Fruit fly (Drosophila melanogaster): ENCODE measurements around the gene CG16854.

The CG16854 gene

dm6 chr2L:11113011-11113528 lies 26.5 kb downstream of the CG16854 start, which contains the start of gene Idua:
TSS of gene Idua (minus strand) at chr2L:11113061.
- TF ChIP-seq ey (GFP tag; optimal IDR thresholded peaks at IDR 0.05), result peak; percentile 76
- peak; percentile 47 for TF ChIP-seq Jra (GFP tag; optimal IDR thresholded peaks at IDR 0.05)
- TF ChIP-seq foxo (GFP tag; optimal IDR thresholded peaks at IDR 0.05), result no peak
- no peak for TF ChIP-seq Dfd (GFP tag; optimal IDR thresholded peaks at IDR 0.05)
- TF ChIP-seq Dif (GFP tag; optimal IDR thresholded peaks at IDR 0.05; ENCODE audit: partially characterized antibody), result no peak
- peak; percentile 75 for TF ChIP-seq HLH106 (tag; optimal IDR thresholded peaks at IDR 0.05)
- no peak for TF ChIP-seq brk (GFP tag; optimal IDR thresholded peaks at IDR 0.05)
- peak; percentile 79 for TF ChIP-seq OdsH (GFP tag; optimal IDR thresholded peaks at IDR 0.05)
- no peak for TF ChIP-seq woc (GFP tag; optimal IDR thresholded peaks at IDR 0.05)
- no peak for TF ChIP-seq br (GFP tag; optimal IDR thresholded peaks at IDR 0.05)
- no peak for TF ChIP-seq Myc (optimal IDR thresholded peaks at IDR 0.05)
- TF ChIP-seq fru (GFP tag; optimal IDR thresholded peaks at IDR 0.05), result no peak
- TF ChIP-seq tai (GFP tag; optimal IDR thresholded peaks at IDR 0.05), result no peak
- TF ChIP-seq CrebA (GFP tag; optimal IDR thresholded peaks at IDR 0.05; ENCODE audit: borderline replicate concordance), result no peak
- peak; percentile 81 for TF ChIP-seq Sp1 (GFP tag; optimal IDR thresholded peaks at IDR 0.05)
- TF ChIP-seq sv (GFP tag; optimal IDR thresholded peaks at IDR 0.05), result peak; percentile 35
- TF ChIP-seq Rel (GFP tag; optimal IDR thresholded peaks at IDR 0.05), result peak; percentile 16
- no peak for TF ChIP-seq Rel (tag; optimal IDR thresholded peaks at IDR 0.05)
- peak; percentile 63 for TF ChIP-seq psq (GFP tag; optimal IDR thresholded peaks at IDR 0.05)
- TF ChIP-seq Mio (GFP tag; optimal IDR thresholded peaks at IDR 0.05), result no peak
- TF ChIP-seq Abd-B (GFP tag; optimal IDR thresholded peaks at IDR 0.05), result no peak

dm6 chr2L:11113714-11114113 lies 27.2 kb downstream of the CG16854 start, which contains the start of gene Gr32a:
TSS of gene Gr32a (plus strand) at chr2L:11114014.
- TF ChIP-seq Dfd (GFP tag; optimal IDR thresholded peaks at IDR 0.05) (no peak), Vsx2 (GFP tag; optimal IDR thresholded peaks at IDR 0.05; ENCODE audit: partially characterized antibody) (no peak), woc (GFP tag; optimal IDR thresholded peaks at IDR 0.05) (no peak), foxo (GFP tag; optimal IDR thresholded peaks at IDR 0.05) (no peak), OdsH (GFP tag; optimal IDR thresholded peaks at IDR 0.05) (no peak), Abd-B (GFP tag; optimal IDR thresholded peaks at IDR 0.05) (no peak), Myc (optimal IDR thresholded peaks at IDR 0.05) (no peak), ey (GFP tag; optimal IDR thresholded peaks at IDR 0.05) (no peak), lola (GFP tag; optimal IDR thresholded peaks at IDR 0.05) (no peak)

- TF ChIP-seq Hr83 (GFP tag; optimal IDR thresholded peaks at IDR 0.05; ENCODE audit: poor library complexity, severe bottlenecking) (peak; percentile 14), OdsH (GFP tag; optimal IDR thresholded peaks at IDR 0.05) (no peak), Mio (GFP tag; optimal IDR thresholded peaks at IDR 0.05) (no peak), sage (GFP tag; optimal IDR thresholded peaks at IDR 0.05) (no peak), lola (GFP tag; optimal IDR thresholded peaks at IDR 0.05) (no peak)
Measured at dm6 chr2L:11119966-11120517, 33.5 kb downstream of the CG16854 start, which contains the start of gene CG6230. TSS of gene CG6230 (minus strand) at chr2L:11120319.

- TF ChIP-seq dmrt93B (GFP tag; optimal IDR thresholded peaks at IDR 0.05), result no peak
- no peak for TF ChIP-seq Myc (optimal IDR thresholded peaks at IDR 0.05)
- no peak for TF ChIP-seq CG9705 (GFP tag; optimal IDR thresholded peaks at IDR 0.05)
- TF ChIP-seq Hnf4 (GFP tag; optimal IDR thresholded peaks at IDR 0.05), result no peak
- no peak for TF ChIP-seq h (GFP tag; optimal IDR thresholded peaks at IDR 0.05)
- TF ChIP-seq jim (GFP tag; optimal IDR thresholded peaks at IDR 0.05), result no peak
- no peak for TF ChIP-seq Abd-B (GFP tag; optimal IDR thresholded peaks at IDR 0.05)
- no peak for TF ChIP-seq GATAd (GFP tag; optimal IDR thresholded peaks at IDR 0.05)
- no peak for TF ChIP-seq Sp1 (GFP tag; optimal IDR thresholded peaks at IDR 0.05)
- TF ChIP-seq ey (GFP tag; optimal IDR thresholded peaks at IDR 0.05), result no peak
- no peak for TF ChIP-seq sage (GFP tag; optimal IDR thresholded peaks at IDR 0.05)
- no peak for TF ChIP-seq CG32264 (GFP tag; optimal IDR thresholded peaks at IDR 0.05)
- no peak for TF ChIP-seq HLH106 (tag; optimal IDR thresholded peaks at IDR 0.05)
- no peak for TF ChIP-seq psq (GFP tag; optimal IDR thresholded peaks at IDR 0.05)
- TF ChIP-seq dl (GFP tag; optimal IDR thresholded peaks at IDR 0.05; ENCODE audit: insufficient read depth in 1 of 2, partially characterized antibody in 2 of 2), result no peak
- TF ChIP-seq Dfd (GFP tag; optimal IDR thresholded peaks at IDR 0.05), result no peak
- no peak for TF ChIP-seq Hr78 (GFP tag; optimal IDR thresholded peaks at IDR 0.05)
Measured at dm6 chr2L:11121614-11122013, 35.1 kb downstream of the CG16854 start, which contains the start of gene Dnaaf4. TSS of gene Dnaaf4 (minus strand) at chr2L:11121714.

Data from whole organism, wandering third instar larva.